Fruit fly (Drosophila melanogaster): ENCODE results near the gene aop.

dm6 chr2L:2144725-2145656, 33.6 kb downstream of the aop start, which contains the start of gene tho2:
- TF ChIP-seq pan (optimal IDR thresholded peaks at IDR 0.05), result no peak
- TF ChIP-seq psq (optimal IDR thresholded peaks at IDR 0.05), result no peak

Data from whole organism.